Fruit fly (Drosophila melanogaster): ENCODE data around the gene Imp.

DNA sequence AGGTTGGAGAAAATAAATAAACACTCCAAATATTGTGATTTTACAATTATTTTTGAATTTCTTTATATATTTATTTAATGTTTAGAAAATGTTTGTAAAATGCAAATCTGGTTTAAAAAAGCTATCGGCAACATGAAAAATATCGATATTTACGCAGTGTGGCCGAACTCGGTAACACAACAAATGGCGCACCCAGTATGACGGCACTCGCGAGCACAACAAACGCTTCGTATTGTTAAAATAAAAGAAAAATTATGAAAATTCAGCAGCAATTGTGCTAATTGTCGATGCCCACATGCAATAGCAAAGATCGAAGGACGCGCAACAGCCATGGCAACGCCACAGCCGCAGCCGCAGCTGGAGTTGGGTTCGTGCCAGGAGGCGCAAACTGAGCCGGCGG is 24.5 kb upstream of the Imp start, which contains the start of gene CG2202:
- TF ChIP-seq CG11617 (GFP tag; optimal IDR thresholded peaks at IDR 0.05) = no peak
- TF ChIP-seq pad (GFP tag; optimal IDR thresholded peaks at IDR 0.05) = no peak
- no peak for TF ChIP-seq Crg-1 (GFP tag; optimal IDR thresholded peaks at IDR 0.05)
- peak; percentile 53 for TF ChIP-seq bab1 (GFP tag; optimal IDR thresholded peaks at IDR 0.05)

All from whole organism, adult.